Worm (Caenorhabditis elegans) whole organism, L4 larva: ENCODE data around the gene C35B1.2.

Source experiments
- D1046.2 ChIP-seq: fragments of 200-800 bp; sonication (Bioruptor generic); IDR thresholded peaks from 2 replicates; pipeline ENCODE4 v1.3.6; 2022; ENCODE audit warnings: missing genetic modification characterization, missing compliant biosample characterization
- F10B5.3 ChIP-seq: sonication (generic microtip); optimal IDR thresholded peaks from 2 replicates; lab custom pipeline; 2016; ENCODE audit warnings: mild to moderate bottlenecking, missing genetic modification characterization, missing compliant biosample characterization
- F49E8.2 ChIP-seq: sonication (generic microtip); optimal IDR thresholded peaks from 2 replicates; lab custom pipeline; 2016; ENCODE audit warnings: missing compliant biosample characterization, mild to moderate bottlenecking, missing genetic modification characterization, borderline replicate concordance
- R02D3.7 ChIP-seq: fragments of 150-350 bp; sonication (generic microtip); optimal IDR thresholded peaks from 3 replicates; lab custom pipeline; 2014; ENCODE audit warnings: missing biosample characterization, missing genetic modification characterization
- Y48G9A.11 ChIP-seq: fragments of 200-800 bp; sonication (Bioruptor generic); IDR thresholded peaks from 2 replicates; pipeline ENCODE4 v1.3.6; 2022; ENCODE audit warnings: missing genetic modification reagents, missing genetic modification characterization, missing compliant biosample characterization
- Y5F2A.4 ChIP-seq: fragments of 200-800 bp; sonication (Bioruptor generic); optimal IDR thresholded peaks from 2 replicates; lab custom pipeline; 2018; ENCODE audit warnings: mild to moderate bottlenecking, missing genetic modification characterization, missing compliant biosample characterization
- ceh-20 ChIP-seq: fragments of 200-800 bp; sonication (Bioruptor generic); IDR thresholded peaks from 2 replicates; pipeline ENCODE4 v1.3.6; 2022; ENCODE audit warnings: missing genetic modification reagents, missing genetic modification characterization, missing compliant biosample characterization
- ceh-28 ChIP-seq: fragments of 150-350 bp; optimal IDR thresholded peaks from 2 replicates; lab custom pipeline; 2014; ENCODE audit warnings: missing biosample characterization, missing genetic modification reagents, missing genetic modification characterization
- ceh-44 ChIP-seq: fragments of 200-800 bp; sonication (Bioruptor generic); IDR thresholded peaks from 2 replicates; pipeline ENCODE4 v1.3.6; 2022; ENCODE audit warnings: missing genetic modification reagents, missing genetic modification characterization, missing compliant biosample characterization
- cey-2 ChIP-seq: sonication (generic microtip); optimal IDR thresholded peaks from 3 replicates; lab custom pipeline; 2017; ENCODE audit warnings: missing genetic modification characterization, mild to moderate bottlenecking, missing compliant biosample characterization, antibody characterized with exemption, borderline replicate concordance; ENCODE audit not compliant: insufficient read depth
- ctbp-1 ChIP-seq: fragments of 200-800 bp; sonication (Bioruptor generic); IDR thresholded peaks from 2 replicates; pipeline ENCODE4 v1.3.6; 2022; ENCODE audit warnings: missing genetic modification reagents, missing genetic modification characterization, missing compliant biosample characterization
- daf-16 ChIP-seq, 3 experiments: sonication (generic microtip); optimal IDR thresholded peaks; 2 replicates each; lab custom pipeline; 2016 to 2017; ENCODE audit warnings: missing genetic modification characterization in 3 of 3, missing genetic modification reagents in 3 of 3, mild to moderate bottlenecking in 2 of 3, missing compliant biosample characterization in 2 of 3, missing biosample characterization in 1 of 3, moderate library complexity in 1 of 3
- daf-8 ChIP-seq: fragments of 200-800 bp; sonication (Bioruptor generic); IDR thresholded peaks from 2 replicates; pipeline ENCODE4 v1.3.6; 2022; ENCODE audit warnings: missing genetic modification characterization, missing compliant biosample characterization
- dmd-6 ChIP-seq: fragments of 200-800 bp; sonication (Bioruptor generic); IDR thresholded peaks from 2 replicates; pipeline ENCODE4 v1.3.6; 2022; ENCODE audit warnings: missing genetic modification reagents, missing genetic modification characterization, missing compliant biosample characterization
- dpl-1 ChIP-seq: fragments of 150-350 bp; optimal IDR thresholded peaks from 2 replicates; lab custom pipeline; 2014; ENCODE audit warnings: missing biosample characterization, missing genetic modification reagents, missing genetic modification characterization
- dve-1 ChIP-seq: sonication (generic microtip); optimal IDR thresholded peaks from 2 replicates; lab custom pipeline; 2017; ENCODE audit warnings: antibody characterized with exemption, mild to moderate bottlenecking, missing genetic modification characterization, missing compliant biosample characterization; ENCODE audit not compliant: insufficient read depth
- egl-27 ChIP-seq: sonication (generic microtip); optimal IDR thresholded peaks from 3 replicates; lab custom pipeline; 2017; ENCODE audit warnings: missing biosample characterization, missing genetic modification reagents, missing genetic modification characterization
- egl-43 ChIP-seq: fragments of 200-800 bp; sonication (Bioruptor generic); IDR thresholded peaks from 2 replicates; pipeline ENCODE4 v1.3.6; 2022; ENCODE audit warnings: missing genetic modification reagents, missing genetic modification characterization, missing compliant biosample characterization
- hlh-30 ChIP-seq: sonication (generic microtip); optimal IDR thresholded peaks from 2 replicates; lab custom pipeline; 2017; ENCODE audit warnings: antibody characterized with exemption, mild to moderate bottlenecking, missing genetic modification characterization, missing compliant biosample characterization; ENCODE audit not compliant: insufficient read depth
- jun-1 ChIP-seq: fragments of 150-350 bp; optimal IDR thresholded peaks from 2 replicates; lab custom pipeline; 2014; ENCODE audit warnings: missing biosample characterization, missing genetic modification reagents, missing genetic modification characterization
- lim-7 ChIP-seq: fragments of 200-800 bp; sonication (Bioruptor generic); IDR thresholded peaks from 2 replicates; pipeline ENCODE4 v1.3.6; 2022; ENCODE audit warnings: missing genetic modification characterization, missing compliant biosample characterization
- lin-1 ChIP-seq: fragments of 200-800 bp; sonication (Bioruptor generic); IDR thresholded peaks from 2 replicates; pipeline ENCODE4 v1.3.6; 2022; ENCODE audit warnings: missing genetic modification reagents, missing genetic modification characterization, missing compliant biosample characterization
- lin-13 ChIP-seq: fragments of 150-350 bp; optimal IDR thresholded peaks from 2 replicates; lab custom pipeline; 2014; ENCODE audit warnings: missing biosample characterization, missing genetic modification reagents, missing genetic modification characterization
- lin-15B ChIP-seq: fragments of 150-350 bp; sonication (generic microtip); optimal IDR thresholded peaks from 3 replicates; lab custom pipeline; 2014; ENCODE audit warnings: missing biosample characterization, missing genetic modification characterization
- lin-29 ChIP-seq: fragments of 200-800 bp; sonication (Bioruptor generic); IDR thresholded peaks from 2 replicates; pipeline ENCODE4 v1.3.6; 2022; ENCODE audit warnings: missing genetic modification reagents, missing genetic modification characterization, missing compliant biosample characterization
- lin-38 ChIP-seq: fragments of 200-800 bp; sonication (Bioruptor generic); IDR thresholded peaks from 2 replicates; pipeline ENCODE4 v1.3.6; 2022; ENCODE audit warnings: missing genetic modification reagents, missing genetic modification characterization, missing compliant biosample characterization
- lsy-2 ChIP-seq, 2 experiments: fragments of 150-350 bp in 1 of 2; sonication (generic microtip) in 1 of 2; optimal IDR thresholded peaks; 2 replicates each; lab custom pipeline; 2014 to 2017; ENCODE audit warnings: missing biosample characterization in 2 of 2, missing genetic modification characterization in 2 of 2
- madf-9 ChIP-seq: fragments of 200-800 bp; sonication (Bioruptor generic); conservative IDR thresholded peaks from 2 replicates; pipeline ENCODE4 v1.3.6; 2022; ENCODE audit warnings: missing genetic modification reagents, missing genetic modification characterization, missing compliant biosample characterization
- mdl-1 ChIP-seq, 2 experiments: fragments of 150-350 bp in 1 of 2; sonication (generic microtip) in 1 of 2; optimal IDR thresholded peaks; 2 replicates each; lab custom pipeline; 2014 to 2017; ENCODE audit warnings: missing biosample characterization in 2 of 2, missing genetic modification characterization in 2 of 2
- mes-2 ChIP-seq: sonication (generic microtip); optimal IDR thresholded peaks from 2 replicates; lab custom pipeline; 2016; ENCODE audit warnings: missing genotype, mild to moderate bottlenecking, missing genetic modification characterization, missing compliant biosample characterization; ENCODE audit not compliant: poor library complexity, severe bottlenecking
- mxl-2 ChIP-seq: fragments of 200-800 bp; sonication (Bioruptor generic); conservative IDR thresholded peaks from 2 replicates; pipeline ENCODE4 v1.3.6; 2022; ENCODE audit warnings: missing genetic modification reagents, missing genetic modification characterization, missing compliant biosample characterization
- mxl-3 ChIP-seq: fragments of 200-800 bp; sonication (Bioruptor generic); optimal IDR thresholded peaks from 2 replicates; lab custom pipeline; 2018; ENCODE audit warnings: mild to moderate bottlenecking, missing genetic modification characterization, missing compliant biosample characterization
- nhr-10 ChIP-seq: fragments of 150-350 bp; optimal IDR thresholded peaks from 2 replicates; lab custom pipeline; 2014; ENCODE audit warnings: missing biosample characterization, missing genetic modification characterization
- nhr-102 ChIP-seq: sonication (generic microtip); optimal IDR thresholded peaks from 2 replicates; lab custom pipeline; 2016; ENCODE audit warnings: mild to moderate bottlenecking, missing genetic modification characterization, moderate library complexity, missing compliant biosample characterization
- nhr-11 ChIP-seq: fragments of 150-350 bp; optimal IDR thresholded peaks from 2 replicates; lab custom pipeline; 2014; ENCODE audit warnings: missing biosample characterization, missing genetic modification characterization
- nhr-48 ChIP-seq: sonication (generic microtip); optimal IDR thresholded peaks from 2 replicates; lab custom pipeline; 2016; ENCODE audit warnings: mild to moderate bottlenecking, missing genetic modification characterization, missing compliant biosample characterization
- pha-4 ChIP-seq, 2 experiments: fragments of 150-350 bp in 1 of 2; fragments of 200-800 bp in 1 of 2; sonication (Bioruptor generic) in 1 of 2; IDR thresholded peaks in 1 of 2; optimal IDR thresholded peaks in 1 of 2; 2 replicates each; pipeline versions ENCODE4 v1.3.6 to Lab custom; 2014 to 2022; ENCODE audit warnings: missing genetic modification characterization in 2 of 2, missing genetic modification reagents in 2 of 2, missing biosample characterization in 1 of 2, missing compliant biosample characterization in 1 of 2
- php-3 ChIP-seq: fragments of 200-800 bp; sonication (Bioruptor generic); IDR thresholded peaks from 2 replicates; pipeline ENCODE4 v1.3.6; 2022; ENCODE audit warnings: missing genetic modification reagents, missing genetic modification characterization, missing compliant biosample characterization
- rbr-2 ChIP-seq: sonication (generic microtip); optimal IDR thresholded peaks from 2 replicates; lab custom pipeline; 2016; ENCODE audit warnings: missing genotype, missing genetic modification characterization, missing compliant biosample characterization
- sdz-12 ChIP-seq: fragments of 200-800 bp; sonication (Bioruptor generic); optimal IDR thresholded peaks from 2 replicates; lab custom pipeline; 2018; ENCODE audit warnings: mild to moderate bottlenecking, missing genetic modification characterization, missing compliant biosample characterization
- snpc-1.2 ChIP-seq: fragments of 200-800 bp; sonication (Bioruptor generic); IDR thresholded peaks from 2 replicates; pipeline ENCODE4 v1.3.6; 2022; ENCODE audit warnings: missing genetic modification reagents, missing genetic modification characterization, missing compliant biosample characterization
- snpc-4 ChIP-seq: fragments of 150-350 bp; optimal IDR thresholded peaks from 2 replicates; lab custom pipeline; 2014; ENCODE audit warnings: missing biosample characterization, missing genetic modification characterization
- vab-7 ChIP-seq: fragments of 200-800 bp; sonication (Bioruptor generic); IDR thresholded peaks from 2 replicates; pipeline ENCODE4 v1.3.6; 2022; ENCODE audit warnings: missing genetic modification reagents, missing genetic modification characterization, missing compliant biosample characterization
- zag-1 ChIP-seq: fragments of 150-350 bp; optimal IDR thresholded peaks from 2 replicates; lab custom pipeline; 2014; ENCODE audit warnings: missing biosample characterization, missing genetic modification characterization
- zip-11 ChIP-seq: fragments of 200-800 bp; sonication (Bioruptor generic); IDR thresholded peaks from 2 replicates; pipeline ENCODE4 v1.3.6; 2022; ENCODE audit warnings: missing genetic modification characterization, missing compliant biosample characterization
- ztf-11 ChIP-seq: fragments of 150-350 bp; optimal IDR thresholded peaks from 2 replicates; lab custom pipeline; 2014; ENCODE audit warnings: missing biosample characterization, missing genetic modification characterization

Gene C35B1.2

ce11 chrIV:4085787-4086262 lies at the start of gene C35B1.2:
Gene C35B1.2, plus strand, starts transcription at chrIV:4086212.
- TF ChIP-seq ctbp-1 (GFP tag; lab: Robert Waterston, UW) (no peak), lsy-2 (tag; optimal IDR thresholded peaks at IDR 0.05; lab: Kevin White, UChicago) (peak in 1 of 2 experiments; percentile 51), R02D3.7 (tag; lab: Kevin White, UChicago) (no peak), mes-2 (peak; percentile 53), ceh-20 (GFP tag; lab: Robert Waterston, UW) (no peak), ztf-11 (tag; lab: Kevin White, UChicago) (no peak), jun-1 (no peak), daf-16 (GFP tag; optimal IDR thresholded peaks at IDR 0.05; lab: Kevin White, UChicago) (no peak), daf-16 (tag; optimal IDR thresholded peaks at IDR 0.05; lab: Kevin White, UChicago) (peak; percentile 10), nhr-10 (tag; lab: Kevin White, UChicago) (no peak), rbr-2 (tag; lab: Kevin White, UChicago) (no peak), Y5F2A.4 (GFP tag; lab: Kevin White, UChicago) (no peak), nhr-102 (tag; lab: Kevin White, UChicago) (no peak), sdz-12 (GFP tag; lab: Kevin White, UChicago) (no peak), F49E8.2 (tag; lab: Kevin White, UChicago) (no peak), dve-1 (tag; lab: Kevin White, UChicago) (no peak), lim-7 (GFP tag; lab: Robert Waterston, UW) (no peak), dpl-1 (GFP tag; lab: Kevin White, UChicago) (no peak), mxl-2 (GFP tag; lab: Robert Waterston, UW) (no peak), egl-27 (tag; lab: Kevin White, UChicago) (no peak), hlh-30 (tag; lab: Kevin White, UChicago) (no peak), lin-1 (GFP tag; lab: Robert Waterston, UW) (no peak), lin-15B (tag; lab: Kevin White, UChicago) (no peak), mxl-3 (GFP tag; lab: Kevin White, UChicago) (no peak), daf-8 (GFP tag; lab: Robert Waterston, UW) (no peak), F10B5.3 (no peak), ceh-44 (no peak), snpc-4 (tag; lab: Kevin White, UChicago) (no peak), pha-4 (GFP tag; IDR thresholded peaks at IDR 0.05; lab: Robert Waterston, UW) (no peak), pha-4 (tag; optimal IDR thresholded peaks at IDR 0.05; lab: Kevin White, UChicago) (no peak), vab-7 (GFP tag; lab: Robert Waterston, UW) (no peak), nhr-11 (no peak), zag-1 (tag; lab: Kevin White, UChicago) (no peak), zip-11 (GFP tag; lab: Robert Waterston, UW) (no peak), lin-29 (GFP tag; lab: Robert Waterston, UW) (no peak), madf-9 (GFP tag; lab: Robert Waterston, UW) (no peak), lin-38 (GFP tag; lab: Robert Waterston, UW) (peak; percentile 42), snpc-1.2 (0 out of 2 replicates have a peak, but pooled peaks have one; percentile 41), Y48G9A.11 (no peak), ceh-28 (tag; lab: Kevin White, UChicago) (no peak), D1046.2 (GFP tag; lab: Robert Waterston, UW) (no peak), php-3 (GFP tag; lab: Robert Waterston, UW) (0 out of 2 replicates have a peak, but pooled peaks have one; percentile 26), lin-13 (GFP tag; lab: Kevin White, UChicago) (no peak), cey-2 (tag; lab: Kevin White, UChicago) (no peak), mdl-1 (tag; optimal IDR thresholded peaks at IDR 0.05; lab: Kevin White, UChicago) (no peak), egl-43 (GFP tag; lab: Robert Waterston, UW) (no peak), nhr-48 (tag; lab: Kevin White, UChicago) (no peak), dmd-6 (GFP tag; lab: Robert Waterston, UW) (no peak)
